Worm (Caenorhabditis elegans) whole organism, late embryonic: Measurements from ENCODE around the gene repo-1.

Experiments used
- ama-1 ChIP-seq: fragments of 150-350 bp; optimal IDR thresholded peaks from 2 replicates; lab custom pipeline; 2014
- dve-1 ChIP-seq: sonication (generic microtip); optimal IDR thresholded peaks from 2 replicates; lab custom pipeline; 2017; ENCODE audit warnings: antibody characterized with exemption, mild to moderate bottlenecking, missing genetic modification characterization, missing compliant biosample characterization
- elt-2 ChIP-seq: sonication (generic microtip); optimal IDR thresholded peaks from 2 replicates; lab custom pipeline; 2016; ENCODE audit warnings: missing genetic modification reagents, missing genetic modification characterization, missing compliant biosample characterization
- fax-1 ChIP-seq: sonication (generic microtip); optimal IDR thresholded peaks from 2 replicates; lab custom pipeline; 2016; ENCODE audit warnings: missing genotype, missing genetic modification characterization, missing compliant biosample characterization
- gmeb-2 ChIP-seq: sonication (generic microtip); optimal IDR thresholded peaks from 2 replicates; lab custom pipeline; 2016; ENCODE audit warnings: missing genetic modification characterization, inconsistent platforms, missing compliant biosample characterization
- lin-11 ChIP-seq: fragments of 200-800 bp; sonication (Bioruptor generic); optimal IDR thresholded peaks from 2 replicates; lab custom pipeline; 2018; ENCODE audit warnings: mild to moderate bottlenecking, missing genetic modification characterization, missing compliant biosample characterization
- madf-2 ChIP-seq: sonication (generic microtip); optimal IDR thresholded peaks from 2 replicates; lab custom pipeline; 2017; ENCODE audit warnings: missing genetic modification characterization, missing compliant biosample characterization
- nfya-1 ChIP-seq: sonication (generic microtip); optimal IDR thresholded peaks from 2 replicates; lab custom pipeline; 2017; ENCODE audit warnings: missing genetic modification characterization, mild to moderate bottlenecking, missing compliant biosample characterization, antibody characterized with exemption, moderate library complexity
- nhr-11 ChIP-seq: fragments of 150-350 bp; optimal IDR thresholded peaks from 2 replicates; lab custom pipeline; 2014; ENCODE audit warnings: missing biosample characterization, missing genetic modification characterization
- odd-2 ChIP-seq: sonication (generic microtip); optimal IDR thresholded peaks from 2 replicates; lab custom pipeline; 2017; ENCODE audit warnings: antibody characterized with exemption, mild to moderate bottlenecking, missing genetic modification characterization, missing compliant biosample characterization
- sox-4 ChIP-seq: sonication (generic microtip); optimal IDR thresholded peaks from 2 replicates; lab custom pipeline; 2017; ENCODE audit warnings: mild to moderate bottlenecking, missing genetic modification characterization, inconsistent platforms, missing compliant biosample characterization

DNA sequence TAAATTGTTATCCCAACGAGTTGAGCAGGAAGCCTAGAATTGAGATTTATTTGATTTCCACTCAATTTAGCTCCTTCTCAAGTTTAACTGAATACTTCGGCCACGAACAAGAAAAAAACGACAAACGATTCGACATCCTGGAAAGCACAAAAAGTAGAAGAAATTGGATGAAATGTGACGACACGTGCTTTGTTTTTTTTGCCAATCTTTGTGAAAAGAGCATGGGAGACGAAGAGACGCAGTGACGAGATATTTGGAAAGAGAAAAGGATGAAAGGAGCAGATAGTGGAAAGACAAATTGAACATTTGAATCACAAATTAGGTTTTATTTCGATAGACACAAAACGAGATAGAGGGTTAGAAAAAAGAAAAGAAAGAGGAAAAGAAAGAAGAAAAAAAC is 30.2 kb downstream of the repo-1 start:
- TF ChIP-seq odd-2 (tag; lab: Kevin White, UChicago), result no peak
- TF ChIP-seq nfya-1, result no peak
- no peak for TF ChIP-seq ama-1 (lab: Kevin White, UChicago)
- no peak for TF ChIP-seq nhr-11 (tag; lab: Kevin White, UChicago)
- no peak for TF ChIP-seq dve-1
- TF ChIP-seq madf-2 (tag; lab: Kevin White, UChicago), result no peak
- TF ChIP-seq elt-2 (tag; lab: Kevin White, UChicago), result no peak
- TF ChIP-seq fax-1 (tag; lab: Kevin White, UChicago), result no peak
- TF ChIP-seq lin-11 (tag; lab: Kevin White, UChicago), result no peak
- TF ChIP-seq sox-4 (tag; lab: Kevin White, UChicago), result no peak
- TF ChIP-seq gmeb-2 (tag; lab: Kevin White, UChicago), result no peak
